Fruit fly (Drosophila melanogaster): ENCODE data around the gene CG11656.

The CG11656 gene

DNA sequence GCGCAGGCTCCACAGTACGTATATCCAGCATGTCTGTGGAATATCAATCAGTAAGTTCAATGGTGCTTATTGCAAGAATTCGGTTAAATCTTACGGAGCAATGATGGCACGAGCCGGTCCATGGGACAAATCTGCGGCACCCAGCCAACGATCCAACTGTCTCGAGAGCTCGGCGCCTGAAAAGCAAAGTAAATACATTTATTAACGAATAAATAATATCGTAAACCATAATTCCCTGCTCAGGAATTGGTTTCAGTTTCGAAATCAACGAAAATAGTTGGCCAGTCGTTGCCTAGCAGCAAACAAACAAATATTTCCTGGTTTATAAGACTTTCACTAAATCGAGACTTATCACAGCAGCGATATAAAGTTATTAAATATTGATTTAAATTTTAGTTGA is at the start of gene CG11656:
Gene CG11656 (plus strand): TSS at position 301 of the 400 bp plus-strand sequence.
- TF ChIP-seq CG17801 (GFP tag; optimal IDR thresholded peaks at IDR 0.05; ENCODE audit: partially characterized antibody): no peak

- no peak for TF ChIP-seq CG17801 (GFP tag; optimal IDR thresholded peaks at IDR 0.05; ENCODE audit: partially characterized antibody)
Observed at dm6 chr3R:12960227-12960626, 49.5 kb upstream of the CG11656 start.

- peak; percentile 15 for TF ChIP-seq CG17801 (GFP tag; optimal IDR thresholded peaks at IDR 0.05; ENCODE audit: partially characterized antibody)
Observed at dm6 chr3R:12960929-12961855, 48.5 kb upstream of the CG11656 start, which contains the start of gene Spc25. TSS of gene Spc25 (plus strand) at chr3R:12961745.

dm6 chr3R:12962612-12963011 is 47.1 kb upstream of the CG11656 start:
- TF ChIP-seq CG17801 (GFP tag; optimal IDR thresholded peaks at IDR 0.05; ENCODE audit: partially characterized antibody): no peak

DNA sequence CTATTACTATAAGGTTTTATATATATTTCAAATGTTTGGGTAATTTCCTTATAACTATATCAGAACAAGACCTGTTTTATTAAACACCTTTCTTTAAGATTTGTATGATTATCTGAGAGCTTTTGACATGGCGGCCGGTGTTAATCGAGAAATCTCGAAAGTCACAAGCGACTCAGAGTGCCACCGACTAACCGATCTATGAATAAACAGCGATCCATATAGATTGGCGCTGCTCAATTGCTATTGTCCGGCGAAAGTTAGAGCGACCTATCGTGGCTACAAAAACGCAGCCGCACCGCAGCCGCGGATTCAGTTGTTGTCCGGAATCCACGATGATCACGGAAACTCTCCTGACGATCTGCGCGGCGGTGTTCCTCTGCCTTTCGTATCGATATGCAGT is 46.2 kb upstream of the CG11656 start, which contains the start of gene Cyp304a1:
Gene Cyp304a1 (plus strand): TSS at position 301 of the 400 bp plus-strand sequence.
- no peak for TF ChIP-seq CG17801 (GFP tag; optimal IDR thresholded peaks at IDR 0.05; ENCODE audit: partially characterized antibody)

DNA sequence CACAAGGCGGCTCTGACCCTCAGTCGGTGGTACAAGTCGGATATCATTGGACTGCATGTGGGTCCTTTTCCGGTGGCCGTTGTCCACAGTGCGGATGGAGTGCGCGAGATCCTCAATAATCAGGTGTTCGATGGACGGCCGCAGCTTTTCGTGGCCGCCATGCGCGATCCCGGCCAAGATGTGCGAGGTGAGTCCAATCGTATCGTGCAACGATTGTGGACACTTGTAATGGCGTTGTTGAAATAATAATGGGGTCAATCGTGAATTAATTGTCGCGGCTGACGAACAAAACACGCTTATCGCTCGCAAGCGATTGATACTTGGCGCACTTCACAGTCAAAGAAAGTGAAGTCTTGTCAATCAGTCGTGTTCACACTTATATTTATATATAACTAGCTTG is 45.7 kb upstream of the CG11656 start:
- no peak for TF ChIP-seq CG17801 (GFP tag; optimal IDR thresholded peaks at IDR 0.05; ENCODE audit: partially characterized antibody)

DNA sequence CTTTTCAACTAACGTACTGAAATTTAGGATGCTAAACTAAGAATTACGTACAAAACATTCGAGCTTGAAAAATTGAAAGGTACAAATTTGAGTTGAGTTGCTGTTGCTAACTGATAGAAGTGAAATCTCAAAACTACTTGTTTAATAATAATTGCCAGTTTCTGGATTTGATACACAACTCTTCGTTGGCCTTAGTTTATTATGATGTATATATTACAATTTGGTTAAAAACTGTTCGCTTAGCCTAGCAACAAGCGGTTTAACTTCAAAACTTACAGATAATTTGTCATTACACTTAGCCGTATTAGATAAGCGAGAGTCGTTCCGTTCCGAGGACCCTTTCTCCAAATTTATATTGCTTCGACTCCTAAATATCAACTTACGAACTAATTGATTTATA is 42.1 kb upstream of the CG11656 start, which contains the start of the genes CG14384 and grsm:
Gene CG14384 (minus strand): TSS at position 101 of the 400 bp plus-strand sequence.
Gene grsm (minus strand): TSS at position 101 of the 400 bp plus-strand sequence.
- no peak for TF ChIP-seq CG17801 (GFP tag; optimal IDR thresholded peaks at IDR 0.05; ENCODE audit: partially characterized antibody)

DNA sequence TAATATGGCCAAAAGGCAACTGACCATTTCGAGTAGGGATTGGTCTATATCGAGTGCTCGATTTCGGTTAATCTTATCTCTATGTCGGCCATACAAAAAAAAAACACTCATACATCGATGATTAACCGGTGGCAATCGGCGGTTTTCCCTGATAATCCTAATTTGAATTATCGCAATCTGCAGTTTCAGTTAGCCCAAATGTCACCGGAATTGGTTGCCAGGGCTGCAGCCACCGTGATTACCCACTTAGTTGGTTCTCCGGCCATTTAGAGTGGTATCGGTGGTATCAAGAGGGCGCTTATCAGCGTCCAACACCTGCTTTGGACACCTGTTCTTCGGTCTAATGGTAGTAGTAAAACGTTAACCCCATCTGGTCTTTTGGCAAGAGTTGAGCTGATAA is 37.6 kb upstream of the CG11656 start:
- TF ChIP-seq CG17801 (GFP tag; optimal IDR thresholded peaks at IDR 0.05; ENCODE audit: partially characterized antibody): no peak

DNA sequence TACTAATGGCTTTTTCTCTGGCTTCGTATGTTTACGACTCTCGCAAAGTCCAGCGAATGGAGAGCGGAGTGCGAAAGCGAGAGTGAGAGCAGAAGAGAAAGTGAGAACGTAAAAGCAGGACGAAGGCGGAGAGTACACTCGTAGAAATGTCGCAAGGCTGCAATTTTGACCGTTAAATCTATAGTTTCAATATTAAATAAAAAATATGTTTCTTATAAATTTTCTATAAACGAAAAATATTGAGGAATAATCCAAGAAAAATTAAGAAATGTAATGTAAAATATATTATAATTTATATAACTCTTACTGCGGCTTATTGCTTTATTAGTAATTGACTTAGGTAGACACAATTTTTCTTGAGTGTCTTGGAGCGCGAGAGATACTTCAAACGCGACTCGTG is 35.2 kb upstream of the CG11656 start:
- TF ChIP-seq CG17801 (GFP tag; optimal IDR thresholded peaks at IDR 0.05; ENCODE audit: partially characterized antibody): no peak

DNA sequence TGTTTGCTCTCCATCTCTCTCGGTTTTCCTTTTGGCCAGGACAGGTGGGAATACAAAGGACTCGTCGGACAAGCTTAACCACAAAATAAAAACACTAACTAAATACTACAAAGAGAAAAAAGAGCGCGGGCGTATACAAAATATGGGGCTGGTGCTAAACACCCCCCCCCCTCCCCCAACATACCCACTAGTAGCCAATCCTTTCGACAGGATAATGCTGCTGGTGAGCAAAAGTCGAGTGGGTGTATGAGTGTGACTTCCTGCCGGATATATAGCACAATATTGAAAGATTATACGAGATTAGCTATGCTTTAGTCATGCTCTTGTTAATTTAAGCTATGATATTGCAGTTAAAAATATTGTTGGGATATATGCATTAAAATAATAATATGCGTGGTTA is 34.5 kb upstream of the CG11656 start:
- no peak for TF ChIP-seq CG17801 (GFP tag; optimal IDR thresholded peaks at IDR 0.05; ENCODE audit: partially characterized antibody)

dm6 chr3R:12977371-12978050 is 32.2 kb upstream of the CG11656 start, which contains the start of the genes CG7381 and CG7091:
TSS of gene CG7381 (minus strand) at chr3R:12977471.
TSS of gene CG7091 (plus strand) at chr3R:12978000.
- no peak for TF ChIP-seq CG17801 (GFP tag; optimal IDR thresholded peaks at IDR 0.05; ENCODE audit: partially characterized antibody)

dm6 chr3R:12980628-12981219 is 29.0 kb upstream of the CG11656 start, which contains the start of gene Paip2:
TSS of gene Paip2 (plus strand) at chr3R:12980792.
- TF ChIP-seq CG17801 (GFP tag; optimal IDR thresholded peaks at IDR 0.05; ENCODE audit: partially characterized antibody): no peak

dm6 chr3R:12981334-12982166 is 28.1 kb upstream of the CG11656 start:
- TF ChIP-seq CG17801 (GFP tag; optimal IDR thresholded peaks at IDR 0.05; ENCODE audit: partially characterized antibody): peak; percentile 72

Data from ovary, adult (tissue).